Fruit fly (Drosophila melanogaster): ENCODE data around the gene CG34447.
A peak's percentile ranks its signal among the peaks of the same experiment; 100 is the strongest.

The CG34447 gene

dm6 chr2L:2402194-2402593, 17.6 kb downstream of the CG34447 start (continued):
- peak; percentile 45; the same call in 1 of the 2 replicates for TF ChIP-seq Awh (GFP tag; IDR thresholded peaks at IDR 0.05)
- no peak for TF ChIP-seq CG15011 (GFP tag; optimal IDR thresholded peaks at IDR 0.05)
- no peak for TF ChIP-seq unpg (GFP tag; optimal IDR thresholded peaks at IDR 0.05)
- no peak for TF ChIP-seq YL-1 (GFP tag; optimal IDR thresholded peaks at IDR 0.05)
- TF ChIP-seq bowl (GFP tag; IDR thresholded peaks at IDR 0.05), result no peak
- no peak for TF ChIP-seq ATbp (GFP tag; optimal IDR thresholded peaks at IDR 0.05)
- no peak for TF ChIP-seq CG7963 (GFP tag; IDR thresholded peaks at IDR 0.05; ENCODE audit: partially characterized antibody)
- TF ChIP-seq pan (optimal IDR thresholded peaks at IDR 0.05), result no peak
- peak in 1 of 2 experiments; percentile 42 for TF ChIP-seq pan (GFP tag; optimal IDR thresholded peaks at IDR 0.05 in 1 of 2, IDR thresholded peaks at IDR 0.05 in 1 of 2)
- no peak for TF ChIP-seq CG4360 (GFP tag; IDR thresholded peaks at IDR 0.05)
- TF ChIP-seq CG7372 (GFP tag; IDR thresholded peaks at IDR 0.05), result no peak
- no peak for TF ChIP-seq zfh1 (GFP tag; IDR thresholded peaks at IDR 0.05)
- TF ChIP-seq Ptx1 (GFP tag; IDR thresholded peaks at IDR 0.05), result peak; percentile 57
- TF ChIP-seq Ravus (GFP tag; IDR thresholded peaks at IDR 0.05), result no peak
- 0 out of 2 replicates have a peak, but pooled peaks have one; percentile 19 for TF ChIP-seq CG32532 (GFP tag; IDR thresholded peaks at IDR 0.05)
- no peak for TF ChIP-seq ssp (GFP tag; IDR thresholded peaks at IDR 0.05)
- no peak for TF ChIP-seq CG7987 (GFP tag; optimal IDR thresholded peaks at IDR 0.05)
- TF ChIP-seq Nf-YA (GFP tag; IDR thresholded peaks at IDR 0.05), result peak; percentile 48; the same call in 1 of the 2 replicates
- no peak for TF ChIP-seq CG17361 (GFP tag; IDR thresholded peaks at IDR 0.05)
- TF ChIP-seq CG13424 (tag; optimal IDR thresholded peaks at IDR 0.05), result peak; percentile 27
- TF ChIP-seq CG7928 (GFP tag; optimal IDR thresholded peaks at IDR 0.05), result no peak
- TF ChIP-seq CG13624 (GFP tag; optimal IDR thresholded peaks at IDR 0.05), result no peak
- TF ChIP-seq CG2712 (tag; optimal IDR thresholded peaks at IDR 0.05), result no peak
- TF ChIP-seq ewg (GFP tag; optimal IDR thresholded peaks at IDR 0.05), result no peak
- no peak for TF ChIP-seq hkb (optimal IDR thresholded peaks at IDR 0.05)
- peak; percentile 50 for TF ChIP-seq hkb (GFP tag; IDR thresholded peaks at IDR 0.05)
- TF ChIP-seq CG10462 (GFP tag; optimal IDR thresholded peaks at IDR 0.05), result no peak
- peak; percentile 35; the same call in 1 of the 2 replicates for TF ChIP-seq Rfx (GFP tag; IDR thresholded peaks at IDR 0.05)
- TF ChIP-seq Atf6 (GFP tag; IDR thresholded peaks at IDR 0.05), result no peak
- TF ChIP-seq dm (GFP tag; optimal IDR thresholded peaks at IDR 0.05), result no peak
- TF ChIP-seq esg (GFP tag; conservative IDR thresholded peaks at IDR 0.05), result peak; percentile 43; the same call in 1 of the 2 replicates
- TF ChIP-seq Hr3 (GFP tag; optimal IDR thresholded peaks at IDR 0.05), result no peak
- peak; percentile 20 for TF ChIP-seq CG9817 (tag; optimal IDR thresholded peaks at IDR 0.05)
- TF ChIP-seq stc (GFP tag; IDR thresholded peaks at IDR 0.05), result no peak
- TF ChIP-seq CG18599 (GFP tag; optimal IDR thresholded peaks at IDR 0.05), result peak; percentile 60
- TF ChIP-seq sisA (GFP tag; IDR thresholded peaks at IDR 0.05), result 0 out of 2 replicates have a peak, but pooled peaks have one; percentile 26
- TF ChIP-seq HLH3B (GFP tag; IDR thresholded peaks at IDR 0.05), result 0 out of 2 replicates have a peak, but pooled peaks have one; percentile 25
- TF ChIP-seq CG17359 (tag; optimal IDR thresholded peaks at IDR 0.05), result peak; percentile 36
- TF ChIP-seq ttk (GFP tag; IDR thresholded peaks at IDR 0.05), result peak; percentile 35; the same call in 1 of the 2 replicates
- no peak for TF ChIP-seq CG7839 (tag; optimal IDR thresholded peaks at IDR 0.05)
- TF ChIP-seq tna (GFP tag; IDR thresholded peaks at IDR 0.05; ENCODE audit: partially characterized antibody), result no peak
- no peak for TF ChIP-seq CG10267 (tag; optimal IDR thresholded peaks at IDR 0.05)
- TF ChIP-seq pnt (GFP tag; optimal IDR thresholded peaks at IDR 0.05), result no peak
- TF ChIP-seq Hr51 (GFP tag; optimal IDR thresholded peaks at IDR 0.05), result peak in 1 of 2 experiments; percentile 17
- TF ChIP-seq Gug (GFP tag; IDR thresholded peaks at IDR 0.05), result no peak
- no peak for TF ChIP-seq onecut (GFP tag; IDR thresholded peaks at IDR 0.05)
- peak; percentile 54 for TF ChIP-seq CG11504 (tag; optimal IDR thresholded peaks at IDR 0.05)
- no peak for TF ChIP-seq CG17829 (tag; optimal IDR thresholded peaks at IDR 0.05)

Data from whole organism, embryonic.